Worm (Caenorhabditis elegans) whole organism, L1 larva: Measurements from ENCODE around the gene acds-10.

ENCODE experiments used
- C04F5.9 ChIP-seq: sonication (generic microtip); optimal IDR thresholded peaks from 2 replicates; lab custom pipeline; 2016; ENCODE audit warnings: missing genetic modification characterization, missing compliant biosample characterization
- aly-2 ChIP-seq: fragments of 150-350 bp; optimal IDR thresholded peaks from 2 replicates; lab custom pipeline; 2014; ENCODE audit warnings: missing biosample characterization, missing genetic modification characterization
- ama-1 ChIP-seq: fragments of 150-350 bp; optimal IDR thresholded peaks from 2 replicates; lab custom pipeline; 2014
- ceh-63 ChIP-seq: fragments of 200-800 bp; sonication (Bioruptor generic); optimal IDR thresholded peaks from 2 replicates; lab custom pipeline; 2018; ENCODE audit warnings: mild to moderate bottlenecking, missing genetic modification characterization, missing compliant biosample characterization
- ceh-8 ChIP-seq: fragments of 200-800 bp; sonication (Bioruptor generic); optimal IDR thresholded peaks from 2 replicates; lab custom pipeline; 2018; ENCODE audit warnings: mild to moderate bottlenecking, missing genetic modification characterization, moderate library complexity, missing compliant biosample characterization
- ceh-88 ChIP-seq: fragments of 200-800 bp; sonication (Bioruptor generic); IDR thresholded peaks from 2 replicates; pipeline ENCODE4 v1.3.6; 2022; ENCODE audit warnings: missing genetic modification characterization, missing compliant biosample characterization
- ces-1 ChIP-seq: fragments of 150-350 bp; optimal IDR thresholded peaks from 2 replicates; lab custom pipeline; 2014; ENCODE audit warnings: missing biosample characterization, missing genetic modification reagents, missing genetic modification characterization
- efl-1 ChIP-seq, 4 experiments: fragments of 150-350 bp; optimal IDR thresholded peaks in 3 of 4; peaks in 1 of 4; 1 replicate in 1 of 4; 2 replicates in 3 of 4; lab custom pipeline; 2014; ENCODE audit warnings: missing biosample characterization in 2 of 4, missing genetic modification characterization in 2 of 4, missing genetic modification reagents in 2 of 4
- efl-3 ChIP-seq: fragments of 200-800 bp; sonication (Bioruptor generic); optimal IDR thresholded peaks from 2 replicates; lab custom pipeline; 2018; ENCODE audit warnings: mild to moderate bottlenecking, missing genetic modification characterization, missing compliant biosample characterization
- elt-2 ChIP-seq: sonication (generic microtip); optimal IDR thresholded peaks from 2 replicates; lab custom pipeline; 2016; ENCODE audit warnings: missing genetic modification characterization, mild to moderate bottlenecking, inconsistent platforms, missing compliant biosample characterization, missing genetic modification reagents
- elt-3 ChIP-seq, 6 experiments: fragments of 150-350 bp in 1 of 6; sonication (generic microtip); optimal IDR thresholded peaks; 2 replicates each; lab custom pipeline; 2017 to 2018; ENCODE audit warnings: missing biosample characterization in 6 of 6, missing genetic modification characterization in 6 of 6, inconsistent platforms in 1 of 6
- fkh-4 ChIP-seq: sonication (generic microtip); optimal IDR thresholded peaks from 2 replicates; lab custom pipeline; 2016; ENCODE audit warnings: missing compliant biosample characterization, missing genetic modification characterization, borderline replicate concordance
- fkh-8 ChIP-seq: sonication (generic microtip); optimal IDR thresholded peaks from 2 replicates; lab custom pipeline; 2016; ENCODE audit warnings: mild to moderate bottlenecking, missing genetic modification characterization, missing compliant biosample characterization
- grh-1 ChIP-seq: fragments of 200-800 bp; sonication (Bioruptor generic); IDR thresholded peaks from 2 replicates; pipeline ENCODE4 v1.3.6; 2022; ENCODE audit warnings: missing genetic modification reagents, missing genetic modification characterization, missing compliant biosample characterization
- hlh-4 ChIP-seq: sonication (generic microtip); optimal IDR thresholded peaks from 2 replicates; lab custom pipeline; 2016; ENCODE audit warnings: mild to moderate bottlenecking, missing genetic modification characterization, missing compliant biosample characterization
- lin-13 ChIP-seq: fragments of 150-350 bp; optimal IDR thresholded peaks from 2 replicates; lab custom pipeline; 2014; ENCODE audit warnings: missing biosample characterization, missing genetic modification reagents, missing genetic modification characterization
- lin-14 ChIP-seq: fragments of 200-800 bp; sonication (Bioruptor generic); optimal IDR thresholded peaks from 2 replicates; lab custom pipeline; 2018; ENCODE audit warnings: mild to moderate bottlenecking, missing genetic modification characterization, moderate library complexity, missing compliant biosample characterization
- lin-15B ChIP-seq: fragments of 150-350 bp; sonication (generic microtip); optimal IDR thresholded peaks from 3 replicates; lab custom pipeline; 2014; ENCODE audit warnings: missing biosample characterization, missing genetic modification characterization
- lin-35 ChIP-seq, 2 experiments: fragments of 150-350 bp; optimal IDR thresholded peaks; 2 replicates each; lab custom pipeline; 2014; ENCODE audit warnings: missing biosample characterization in 2 of 2, missing genetic modification characterization in 2 of 2, missing genetic modification reagents in 2 of 2
- lin-39 ChIP-seq: fragments of 150-350 bp; optimal IDR thresholded peaks from 2 replicates; lab custom pipeline; 2014; ENCODE audit warnings: missing biosample characterization, missing genetic modification reagents, missing genetic modification characterization
- lir-3 ChIP-seq: sonication (generic microtip); optimal IDR thresholded peaks from 2 replicates; lab custom pipeline; 2016; ENCODE audit warnings: mild to moderate bottlenecking, missing genetic modification characterization, moderate library complexity, missing compliant biosample characterization; ENCODE audit not compliant: poor library complexity
- mdl-1 ChIP-seq, 2 experiments: fragments of 150-350 bp; optimal IDR thresholded peaks; 2 replicates each; lab custom pipeline; 2014 to 2017; ENCODE audit warnings: missing biosample characterization in 2 of 2, missing genetic modification characterization in 2 of 2, inconsistent platforms in 1 of 2
- nhr-12 ChIP-seq: sonication (generic microtip); optimal IDR thresholded peaks from 2 replicates; lab custom pipeline; 2017; ENCODE audit warnings: missing biosample characterization, missing genetic modification characterization
- nhr-19 ChIP-seq: fragments of 200-800 bp; sonication (Bioruptor generic); conservative IDR thresholded peaks from 2 replicates; pipeline ENCODE4 v1.3.6; 2022; ENCODE audit warnings: missing genetic modification characterization, missing compliant biosample characterization
- nhr-47 ChIP-seq: sonication (generic microtip); optimal IDR thresholded peaks from 2 replicates; lab custom pipeline; 2016; ENCODE audit warnings: mild to moderate bottlenecking, missing genetic modification characterization, moderate library complexity, missing compliant biosample characterization
- nhr-71 ChIP-seq: sonication (generic microtip); optimal IDR thresholded peaks from 2 replicates; lab custom pipeline; 2016; ENCODE audit warnings: mild to moderate bottlenecking, missing genetic modification characterization, moderate library complexity, missing compliant biosample characterization
- nhr-76 ChIP-seq: sonication (generic microtip); optimal IDR thresholded peaks from 2 replicates; lab custom pipeline; 2017; ENCODE audit warnings: missing biosample characterization, missing genetic modification characterization
- nhr-77 ChIP-seq: fragments of 150-350 bp; optimal IDR thresholded peaks from 2 replicates; lab custom pipeline; 2014; ENCODE audit warnings: missing biosample characterization, missing genetic modification characterization
- nhr-84 ChIP-seq: sonication (generic microtip); optimal IDR thresholded peaks from 2 replicates; lab custom pipeline; 2017; ENCODE audit warnings: missing biosample characterization, missing genetic modification characterization
- nhr-85 ChIP-seq: sonication (generic microtip); peaks from one replicate; lab custom pipeline; 2016; ENCODE audit warnings: missing genetic modification characterization, inconsistent platforms, missing compliant biosample characterization
- pqm-1 ChIP-seq: sonication (generic microtip); optimal IDR thresholded peaks from 3 replicates; lab custom pipeline; 2017; ENCODE audit warnings: missing biosample characterization, missing genetic modification characterization
- snpc-4 ChIP-seq: fragments of 150-350 bp; optimal IDR thresholded peaks from 2 replicates; lab custom pipeline; 2014; ENCODE audit warnings: missing biosample characterization, missing genetic modification characterization
- sox-4 ChIP-seq: sonication (generic microtip); optimal IDR thresholded peaks from 2 replicates; lab custom pipeline; 2016; ENCODE audit warnings: missing genetic modification characterization, missing compliant biosample characterization
- sptf-1 ChIP-seq: fragments of 150-350 bp; optimal IDR thresholded peaks from 2 replicates; lab custom pipeline; 2014; ENCODE audit warnings: missing biosample characterization, missing genetic modification characterization
- tbx-2 ChIP-seq: sonication (generic microtip); optimal IDR thresholded peaks from 2 replicates; lab custom pipeline; 2016; ENCODE audit warnings: missing genetic modification characterization, missing compliant biosample characterization
- unc-30 ChIP-seq: sonication (generic microtip); optimal IDR thresholded peaks from 2 replicates; lab custom pipeline; 2017; ENCODE audit warnings: missing biosample characterization, missing genetic modification characterization
- xbp-1 ChIP-seq: sonication (generic microtip); optimal IDR thresholded peaks from 2 replicates; lab custom pipeline; 2016; ENCODE audit warnings: missing genetic modification characterization, missing compliant biosample characterization
- ztf-11 ChIP-seq, 2 experiments: sonication (generic microtip); optimal IDR thresholded peaks; 2 replicates each; lab custom pipeline; 2016 to 2017; ENCODE audit warnings: missing genetic modification characterization in 2 of 2, missing biosample characterization in 1 of 2, missing compliant biosample characterization in 1 of 2
- ztf-4 ChIP-seq: fragments of 150-350 bp; optimal IDR thresholded peaks from 2 replicates; lab custom pipeline; 2014; ENCODE audit warnings: missing biosample characterization, missing genetic modification characterization

acds-10 gene

ce11 chrV:5768292-5768695 is 20.7 kb downstream of the acds-10 start (continued):
- TF ChIP-seq nhr-84 (tag; lab: Kevin White, UChicago): no peak
- TF ChIP-seq nhr-19 (GFP tag; lab: Robert Waterston, UW): peak; percentile 88
- no peak for TF ChIP-seq ces-1 (GFP tag; lab: Kevin White, UChicago)

ce11 chrV:5769500-5769899 is 21.9 kb downstream of the acds-10 start:
- TF ChIP-seq ztf-11 (tag; optimal IDR thresholded peaks at IDR 0.05; lab: Kevin White, UChicago): no peak
- TF ChIP-seq tbx-2 (tag; lab: Kevin White, UChicago): no peak
- TF ChIP-seq ceh-88 (GFP tag; lab: Robert Waterston, UW): no peak
- no peak for TF ChIP-seq elt-3 (tag; optimal IDR thresholded peaks at IDR 0.05; lab: Kevin White, UChicago)
- TF ChIP-seq sptf-1 (tag; lab: Kevin White, UChicago): no peak
- TF ChIP-seq fkh-8 (tag; lab: Kevin White, UChicago): peak; percentile 67
- 0 out of 2 replicates have a peak, but pooled peaks have one; percentile 3 for TF ChIP-seq nhr-19 (GFP tag; lab: Robert Waterston, UW)
- TF ChIP-seq ces-1 (GFP tag; lab: Kevin White, UChicago): no peak
- TF ChIP-seq nhr-47 (tag; lab: Kevin White, UChicago): peak; percentile 39
- TF ChIP-seq nhr-71: peak; percentile 58
- TF ChIP-seq elt-2 (tag; lab: Kevin White, UChicago): peak; percentile 76
- peak; percentile 57 for TF ChIP-seq sox-4 (tag; lab: Kevin White, UChicago)
- no peak for TF ChIP-seq grh-1 (GFP tag; lab: Robert Waterston, UW)
- no peak for TF ChIP-seq nhr-12 (tag; lab: Kevin White, UChicago)
- TF ChIP-seq lin-14: peak; percentile 23
- TF ChIP-seq, all 84 proteins: peak for 7

- TF ChIP-seq ztf-11 (tag; optimal IDR thresholded peaks at IDR 0.05; lab: Kevin White, UChicago) (no peak), nhr-19 (GFP tag; lab: Robert Waterston, UW) (peak; percentile 49), lin-14 (peak; percentile 25), lin-39 (tag; lab: Kevin White, UChicago) (no peak), tbx-2 (tag; lab: Kevin White, UChicago) (no peak), lin-13 (GFP tag; lab: Kevin White, UChicago) (no peak), unc-30 (no peak), nhr-85 (tag; lab: Kevin White, UChicago) (peak; percentile 74), lin-35 (GFP tag; optimal IDR thresholded peaks at IDR 0.05; lab: Kevin White, UChicago) (no peak), snpc-4 (tag; lab: Kevin White, UChicago) (no peak), mdl-1 (tag; optimal IDR thresholded peaks at IDR 0.05; lab: Kevin White, UChicago) (no peak), ztf-4 (tag; lab: Kevin White, UChicago) (no peak), pqm-1 (no peak), elt-3 (tag; optimal IDR thresholded peaks at IDR 0.05; lab: Kevin White, UChicago) (no peak), efl-1 (optimal IDR thresholded peaks at IDR 0.05; lab: Kevin White, UChicago) (no peak), efl-1 (GFP tag; optimal IDR thresholded peaks at IDR 0.05 in 1 of 2; lab: Kevin White, UChicago) (no peak), ceh-63 (no peak)
Measured at ce11 chrV:5769999-5770398, 22.4 kb downstream of the acds-10 start.

ce11 chrV:5771627-5772026 is 24.0 kb downstream of the acds-10 start, which contains the start of gene F44E7.3:
Gene F44E7.3 (plus strand): TSS chrV:5771945.
- TF ChIP-seq lin-39 (tag; lab: Kevin White, UChicago): no peak
- TF ChIP-seq ceh-8: no peak
- TF ChIP-seq nhr-77 (tag; lab: Kevin White, UChicago): no peak
- no peak for TF ChIP-seq hlh-4 (tag; lab: Kevin White, UChicago)
- no peak for TF ChIP-seq efl-1 (optimal IDR thresholded peaks at IDR 0.05; lab: Kevin White, UChicago)
- TF ChIP-seq efl-1 (GFP tag; optimal IDR thresholded peaks at IDR 0.05 in 1 of 2; lab: Kevin White, UChicago): no peak
- TF ChIP-seq fkh-4 (tag; lab: Kevin White, UChicago): no peak
- no peak for TF ChIP-seq C04F5.9 (tag; lab: Kevin White, UChicago)
- TF ChIP-seq xbp-1 (tag; lab: Kevin White, UChicago): no peak
- TF ChIP-seq nhr-85 (tag; lab: Kevin White, UChicago): no peak
- no peak for TF ChIP-seq lin-35 (GFP tag; optimal IDR thresholded peaks at IDR 0.05; lab: Kevin White, UChicago)
- TF ChIP-seq lin-15B: no peak
- TF ChIP-seq sox-4 (tag; lab: Kevin White, UChicago): no peak
- TF ChIP-seq lir-3: no peak
- TF ChIP-seq ama-1 (lab: Kevin White, UChicago): no peak
- TF ChIP-seq nhr-76 (tag; lab: Kevin White, UChicago): no peak
- no peak for TF ChIP-seq efl-3 (GFP tag; lab: Kevin White, UChicago)
- TF ChIP-seq aly-2 (tag; lab: Kevin White, UChicago): no peak
